Fruit fly (Drosophila melanogaster): Measurements from ENCODE around the gene Msp300.

- TF ChIP-seq CG8478 (optimal IDR thresholded peaks at IDR 0.05): no peak
- TF ChIP-seq CTCF (optimal IDR thresholded peaks at IDR 0.05): no peak
These were observed 802 bp upstream of the Msp300 start, which contains the start of gene ND-13A for dm6 chr2L:5099790-5100360.

Measured in S2 (cell line).